Worm (Caenorhabditis elegans): ENCODE results near the gene clec-203.

DNA sequence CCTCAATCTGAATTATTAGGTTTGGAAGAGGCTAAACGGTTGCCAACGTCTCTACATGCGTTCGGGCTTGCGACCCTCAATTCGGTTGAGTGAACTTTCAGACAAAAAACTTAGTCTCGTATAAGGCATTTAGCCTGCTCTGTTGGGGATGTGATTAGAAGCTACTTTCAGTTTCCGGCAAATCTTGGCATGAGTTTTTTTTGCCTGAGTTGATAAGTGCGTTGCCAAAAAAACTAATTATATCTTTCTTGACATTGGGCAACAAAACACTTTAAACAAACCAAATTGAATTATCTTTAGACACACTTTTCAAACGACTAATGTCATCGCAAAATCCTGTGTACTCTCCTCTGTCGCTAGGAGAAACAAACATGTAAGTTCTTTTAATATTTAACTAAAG, 4.3 kb downstream of the clec-203 start, which contains the start of gene Y50D4B.4:
- TF ChIP-seq tab-1 (GFP tag; IDR thresholded peaks at IDR 0.05) (no peak), cog-1 (tag; optimal IDR thresholded peaks at IDR 0.05) (no peak), klf-2 (GFP tag; conservative IDR thresholded peaks at IDR 0.05) (no peak), flt-1 (GFP tag; IDR thresholded peaks at IDR 0.05) (no peak), ztf-23 (GFP tag; IDR thresholded peaks at IDR 0.05) (no peak)

Data from whole organism, midembryonic.